Fruit fly (Drosophila melanogaster): ENCODE results near the gene CG14315.

The CG14315 gene

dm6 chr3R:18164052-18164722 is 5.7 kb downstream of the CG14315 start, which contains the start of the genes CG7218 and Cbp20 (continued):
- TF ChIP-seq CG3065 (GFP tag; optimal IDR thresholded peaks at IDR 0.05) (peak; percentile 46), CG2116 (GFP tag; optimal IDR thresholded peaks at IDR 0.05) (peak; percentile 83), nau (GFP tag; optimal IDR thresholded peaks at IDR 0.05) (peak; percentile 36), Dll (GFP tag; IDR thresholded peaks at IDR 0.05; ENCODE audit: partially characterized antibody) (peak; percentile 96), org-1 (GFP tag; optimal IDR thresholded peaks at IDR 0.05) (no peak), ci (GFP tag; IDR thresholded peaks at IDR 0.05) (peak; percentile 78), vfl (GFP tag; optimal IDR thresholded peaks at IDR 0.05) (peak; percentile 75), CG11247 (GFP tag; IDR thresholded peaks at IDR 0.05) (peak; percentile 80), Xbp1 (GFP tag; optimal IDR thresholded peaks at IDR 0.05) (peak; percentile 84), Atf-2 (GFP tag; optimal IDR thresholded peaks at IDR 0.05) (peak; percentile 8), fd102C (GFP tag; optimal IDR thresholded peaks at IDR 0.05) (no peak), hb (GFP tag; IDR thresholded peaks at IDR 0.05; ENCODE audit: partially characterized antibody) (peak; percentile 76), CG11695 (GFP tag; IDR thresholded peaks at IDR 0.05) (0 out of 3 replicates have a peak, but pooled peaks have one; percentile 8), CG12219 (GFP tag; optimal IDR thresholded peaks at IDR 0.05) (peak; percentile 24), disco-r (GFP tag; optimal IDR thresholded peaks at IDR 0.05) (no peak), insv (GFP tag; optimal IDR thresholded peaks at IDR 0.05) (peak in 1 of 2 experiments; percentile 75), TFAM (GFP tag; optimal IDR thresholded peaks at IDR 0.05) (no peak), ro (GFP tag; IDR thresholded peaks at IDR 0.05) (no peak), CG7271 (tag; optimal IDR thresholded peaks at IDR 0.05) (peak; percentile 28), CG10462 (GFP tag; optimal IDR thresholded peaks at IDR 0.05) (peak; percentile 45), CG14710 (tag; optimal IDR thresholded peaks at IDR 0.05) (peak; percentile 82), onecut (GFP tag; IDR thresholded peaks at IDR 0.05) (peak; percentile 47; the same call in 1 of the 2 replicates), CG1603 (tag; optimal IDR thresholded peaks at IDR 0.05) (peak; percentile 43), cato (GFP tag; optimal IDR thresholded peaks at IDR 0.05; ENCODE audit: borderline replicate concordance) (peak; percentile 35), dpn (GFP tag; optimal IDR thresholded peaks at IDR 0.05) (peak; percentile 63 to 82), mld (GFP tag; IDR thresholded peaks at IDR 0.05; ENCODE audit: partially characterized antibody) (no peak), seq (GFP tag; IDR thresholded peaks at IDR 0.05) (no peak), nmo (GFP tag; optimal IDR thresholded peaks at IDR 0.05) (peak; percentile 73), CG6854 (GFP tag; optimal IDR thresholded peaks at IDR 0.05) (no peak), CG11085 (GFP tag; IDR thresholded peaks at IDR 0.05) (peak; percentile 60; the same call in 1 of the 2 replicates), Dfd (GFP tag; optimal IDR thresholded peaks at IDR 0.05) (no peak), CG4854 (GFP tag; optimal IDR thresholded peaks at IDR 0.05) (peak; percentile 26), mirr (GFP tag; optimal IDR thresholded peaks at IDR 0.05) (no peak), Hr51 (GFP tag; optimal IDR thresholded peaks at IDR 0.05) (peak; percentile 26 to 58), croc (GFP tag; conservative IDR thresholded peaks at IDR 0.05) (peak; percentile 23; the same call in 1 of the 3 replicates), CG42726 (GFP tag; IDR thresholded peaks at IDR 0.05; ENCODE audit: partially characterized antibody) (no peak), CG13287 (GFP tag; IDR thresholded peaks at IDR 0.05; ENCODE audit: partially characterized antibody) (peak; percentile 91), CG34376 (GFP tag; optimal IDR thresholded peaks at IDR 0.05) (peak; percentile 67), CG31441 (GFP tag; IDR thresholded peaks at IDR 0.05) (peak; percentile 65), Nf-YC (tag; optimal IDR thresholded peaks at IDR 0.05) (peak; percentile 68), phol (tag; optimal IDR thresholded peaks at IDR 0.05) (peak; percentile 64), usp (GFP tag; optimal IDR thresholded peaks at IDR 0.05) (no peak), CG15696 (tag; optimal IDR thresholded peaks at IDR 0.05) (peak; percentile 49), chn (GFP tag; optimal IDR thresholded peaks at IDR 0.05) (peak; percentile 62), unc-4 (GFP tag; IDR thresholded peaks at IDR 0.05; ENCODE audit: partially characterized antibody) (peak; percentile 90), Oli (tag; optimal IDR thresholded peaks at IDR 0.05) (peak; percentile 47), row (GFP tag; IDR thresholded peaks at IDR 0.05) (peak; percentile 91), dmrt11E (tag; optimal IDR thresholded peaks at IDR 0.05) (peak; percentile 36), Ets65A (GFP tag) (peak; percentile 94)

All from whole organism, embryonic.